Fruit fly (Drosophila melanogaster) whole organism, embryonic: ENCODE data around the gene ND-SGDH.

Source experiments
- Atf6 ChIP-seq: fragments of 200-800 bp; sonication (Bioruptor generic); IDR thresholded peaks from 2 replicates; pipeline ENCODE4 v1.3.6; 2022; ENCODE audit warnings: missing biosample characterization, missing genetic modification characterization
- C15 ChIP-seq: fragments of 200-800 bp; sonication (Bioruptor generic); IDR thresholded peaks from 3 replicates; pipeline ENCODE4 v1.3.6; 2022; ENCODE audit warnings: missing biosample characterization, missing genetic modification characterization
- CG10321 ChIP-seq: fragments of 200-800 bp; sonication (Bioruptor generic); IDR thresholded peaks from 2 replicates; pipeline ENCODE4 v1.3.6; 2022; ENCODE audit warnings: missing biosample characterization, missing genetic modification characterization
- CG11398 ChIP-seq: fragments of 200-800 bp; sonication (Bioruptor generic); optimal IDR thresholded peaks from 2 replicates; lab custom pipeline; 2016; ENCODE audit warnings: missing biosample characterization, missing genetic modification characterization
- CG11504 ChIP-seq: fragments of 200-800 bp; sonication (Bioruptor generic); optimal IDR thresholded peaks from 3 replicates; lab custom pipeline; 2019; ENCODE audit warnings: missing biosample characterization, mild to moderate bottlenecking, missing genetic modification characterization, moderate library complexity
- CG15269 ChIP-seq: fragments of 200-800 bp; sonication (Bioruptor generic); optimal IDR thresholded peaks from 2 replicates; lab custom pipeline; 2018; ENCODE audit warnings: missing biosample characterization, mild to moderate bottlenecking, missing genetic modification characterization, moderate library complexity
- CG1603 ChIP-seq: fragments of 200-800 bp; sonication (Bioruptor generic); optimal IDR thresholded peaks from 2 replicates; lab custom pipeline; 2019; ENCODE audit warnings: missing biosample characterization, mild to moderate bottlenecking, missing genetic modification characterization, moderate library complexity
- CG17328 ChIP-seq: fragments of 200-800 bp; sonication (Bioruptor generic); IDR thresholded peaks from 2 replicates; pipeline ENCODE4 v1.3.6; 2022; ENCODE audit warnings: missing biosample characterization, missing genetic modification characterization
- CG18262 ChIP-seq: fragments of 200-800 bp; optimal IDR thresholded peaks from 3 replicates; lab custom pipeline; 2019; ENCODE audit warnings: missing biosample characterization, mild to moderate bottlenecking, missing genetic modification characterization, moderate library complexity
- CG2202 ChIP-seq: fragments of 200-800 bp; sonication (Bioruptor generic); optimal IDR thresholded peaks from 2 replicates; lab custom pipeline; 2018; ENCODE audit warnings: missing biosample characterization, mild to moderate bottlenecking, missing genetic modification characterization
- CG2875 ChIP-seq: fragments of 200-800 bp; sonication (Bioruptor generic); optimal IDR thresholded peaks from 2 replicates; lab custom pipeline; 2017; ENCODE audit warnings: missing biosample characterization, mild to moderate bottlenecking, missing genetic modification characterization, missing genetic modification reagents
- CG30403 ChIP-seq: fragments of 200-800 bp; sonication (Bioruptor generic); optimal IDR thresholded peaks from 3 replicates; lab custom pipeline; 2016; ENCODE audit warnings: missing biosample characterization, missing genetic modification characterization
- CG3281 ChIP-seq: fragments of 200-800 bp; sonication (Bioruptor generic); optimal IDR thresholded peaks from 3 replicates; lab custom pipeline; 2017; ENCODE audit warnings: missing biosample characterization, mild to moderate bottlenecking, missing genetic modification characterization
- CG3995 ChIP-seq: fragments of 200-800 bp; sonication (Bioruptor generic); optimal IDR thresholded peaks from 3 replicates; lab custom pipeline; 2016; ENCODE audit warnings: missing biosample characterization, missing genetic modification characterization
- CG4820 ChIP-seq: fragments of 200-800 bp; sonication (Bioruptor generic); optimal IDR thresholded peaks from 3 replicates; lab custom pipeline; 2016; ENCODE audit warnings: missing biosample characterization, missing genetic modification characterization
- CG6654 ChIP-seq: fragments of 200-800 bp; sonication (Bioruptor generic); optimal IDR thresholded peaks from 2 replicates; lab custom pipeline; 2017; ENCODE audit warnings: missing biosample characterization, mild to moderate bottlenecking, missing genetic modification characterization
- CG7839 ChIP-seq: fragments of 200-800 bp; sonication (Bioruptor generic); optimal IDR thresholded peaks from 3 replicates; lab custom pipeline; 2018; ENCODE audit warnings: missing biosample characterization, mild to moderate bottlenecking, missing genetic modification characterization, moderate library complexity
- CG8359 ChIP-seq: fragments of 200-800 bp; sonication (Bioruptor generic); optimal IDR thresholded peaks from 2 replicates; lab custom pipeline; 2017; ENCODE audit warnings: missing biosample characterization, mild to moderate bottlenecking, missing genetic modification characterization, borderline replicate concordance
- CG8944 ChIP-seq: fragments of 200-800 bp; sonication (Bioruptor generic); optimal IDR thresholded peaks from 3 replicates; lab custom pipeline; 2016; ENCODE audit warnings: missing biosample characterization, missing genetic modification characterization
- CG9727 ChIP-seq: fragments of 200-800 bp; sonication (Bioruptor generic); optimal IDR thresholded peaks from 3 replicates; lab custom pipeline; 2017; ENCODE audit warnings: missing biosample characterization, mild to moderate bottlenecking, missing genetic modification characterization
- D19A ChIP-seq: fragments of 200-800 bp; optimal IDR thresholded peaks from 3 replicates; lab custom pipeline; 2019; ENCODE audit warnings: missing biosample characterization, mild to moderate bottlenecking, missing genetic modification characterization, moderate library complexity
- Deaf1 ChIP-seq: fragments of 200-800 bp; optimal IDR thresholded peaks from 3 replicates; lab custom pipeline; 2019; ENCODE audit warnings: missing biosample characterization, mild to moderate bottlenecking, missing genetic modification characterization, moderate library complexity
- Doc2 ChIP-seq: fragments of 200-800 bp; sonication (Bioruptor generic); IDR thresholded peaks from 2 replicates; pipeline ENCODE4 v1.3.6; 2022; ENCODE audit warnings: missing biosample characterization, missing genetic modification characterization
- Fer1 ChIP-seq: fragments of 200-800 bp; sonication (Bioruptor generic); optimal IDR thresholded peaks from 2 replicates; lab custom pipeline; 2017; ENCODE audit warnings: missing biosample characterization, mild to moderate bottlenecking, missing genetic modification characterization
- Hr3 ChIP-seq: fragments of 200-800 bp; sonication (Bioruptor generic); optimal IDR thresholded peaks from 3 replicates; lab custom pipeline; 2016; ENCODE audit warnings: missing biosample characterization, missing genetic modification characterization
- Hsf ChIP-seq: fragments of 200-800 bp; sonication (Bioruptor generic); optimal IDR thresholded peaks from 3 replicates; lab custom pipeline; 2016; ENCODE audit warnings: missing biosample characterization, missing genetic modification characterization
- Lim3 ChIP-seq: fragments of 200-800 bp; sonication (Bioruptor generic); IDR thresholded peaks from 2 replicates; pipeline ENCODE4 v1.3.6; 2022; ENCODE audit warnings: missing biosample characterization, missing genetic modification characterization
- Neu2 ChIP-seq: fragments of 200-800 bp; sonication (Bioruptor generic); optimal IDR thresholded peaks from 3 replicates; lab custom pipeline; 2016; ENCODE audit warnings: missing biosample characterization, missing genetic modification characterization, borderline replicate concordance
- Xbp1 ChIP-seq: fragments of 200-800 bp; sonication (Bioruptor generic); optimal IDR thresholded peaks from 3 replicates; lab custom pipeline; 2016; ENCODE audit warnings: missing biosample characterization, mild to moderate bottlenecking, missing genetic modification characterization
- corto ChIP-seq: fragments of 200-800 bp; sonication (Bioruptor generic); optimal IDR thresholded peaks from 2 replicates; lab custom pipeline; 2016; ENCODE audit warnings: missing biosample characterization, mild to moderate bottlenecking, missing genetic modification characterization, moderate library complexity
- dysf ChIP-seq: fragments of 200-800 bp; sonication (Bioruptor generic); IDR thresholded peaks from 3 replicates; pipeline ENCODE4 v1.3.6; 2022; ENCODE audit warnings: missing biosample characterization, missing genetic modification characterization
- eyg ChIP-seq: fragments of 200-800 bp; sonication (Bioruptor generic); optimal IDR thresholded peaks from 3 replicates; lab custom pipeline; 2016; ENCODE audit warnings: missing biosample characterization, missing genetic modification characterization
- fru ChIP-seq: fragments of >200 bp; optimal IDR thresholded peaks from 2 replicates; lab custom pipeline; 2017
- gce ChIP-seq: fragments of 200-800 bp; sonication (Bioruptor generic); IDR thresholded peaks from 3 replicates; pipeline ENCODE4 v1.3.6; 2022; ENCODE audit warnings: missing biosample characterization, missing genetic modification characterization
- gcm2 ChIP-seq: fragments of 200-800 bp; sonication (Bioruptor generic); optimal IDR thresholded peaks from 2 replicates; lab custom pipeline; 2016; ENCODE audit warnings: missing biosample characterization, missing genetic modification characterization
- inv ChIP-seq: fragments of 200-800 bp; sonication (Bioruptor generic); IDR thresholded peaks from 2 replicates; pipeline ENCODE4 v1.3.6; 2022; ENCODE audit warnings: missing biosample characterization, missing genetic modification characterization; ENCODE audit not compliant: partially characterized antibody
- lola ChIP-seq, 3 experiments: fragments of >200 bp in 2 of 3; fragments of 200-800 bp in 1 of 3; sonication (Bioruptor generic) in 1 of 3; optimal IDR thresholded peaks; 2 replicates each; lab custom pipeline; 2017 to 2019; ENCODE audit warnings: missing biosample characterization in 3 of 3, missing genetic modification characterization in 3 of 3, mild to moderate bottlenecking in 1 of 3, moderate library complexity in 1 of 3
- nerfin-2 ChIP-seq: fragments of 200-800 bp; sonication (Bioruptor generic); IDR thresholded peaks from 2 replicates; pipeline ENCODE4 v1.3.6; 2022; ENCODE audit warnings: missing biosample characterization, missing genetic modification characterization; ENCODE audit not compliant: partially characterized antibody
- nom ChIP-seq: fragments of 200-800 bp; sonication (Bioruptor generic); optimal IDR thresholded peaks from 2 replicates; lab custom pipeline; 2017; ENCODE audit warnings: missing biosample characterization, missing genetic modification characterization, mild to moderate bottlenecking, moderate library complexity, missing genetic modification reagents
- odd ChIP-seq: fragments of 200-800 bp; sonication (Bioruptor generic); optimal IDR thresholded peaks from 2 replicates; lab custom pipeline; 2017; ENCODE audit warnings: missing biosample characterization, mild to moderate bottlenecking, missing genetic modification characterization
- seq ChIP-seq: fragments of 200-800 bp; sonication (Bioruptor generic); IDR thresholded peaks from 2 replicates; pipeline ENCODE4 v1.3.6; 2022; ENCODE audit warnings: missing biosample characterization, missing genetic modification characterization
- sim ChIP-seq: fragments of 200-800 bp; sonication (Bioruptor generic); IDR thresholded peaks from 2 replicates; pipeline ENCODE4 v1.3.6; 2022; ENCODE audit warnings: missing biosample characterization, missing genetic modification characterization
- sima ChIP-seq: fragments of 200-800 bp; sonication (Bioruptor generic); optimal IDR thresholded peaks from 2 replicates; lab custom pipeline; 2016; ENCODE audit warnings: missing biosample characterization, missing genetic modification characterization
- sna ChIP-seq: fragments of 200-800 bp; sonication (Bioruptor generic); IDR thresholded peaks from 2 replicates; pipeline ENCODE4 v1.3.6; 2022; ENCODE audit warnings: missing biosample characterization, missing genetic modification characterization; ENCODE audit not compliant: partially characterized antibody
- so ChIP-seq: fragments of 200-800 bp; sonication (Bioruptor generic); IDR thresholded peaks from 3 replicates; pipeline ENCODE4 v1.3.6; 2022; ENCODE audit warnings: missing biosample characterization, missing genetic modification characterization
- sr ChIP-seq: fragments of 200-800 bp; sonication (Bioruptor generic); IDR thresholded peaks from 3 replicates; pipeline ENCODE4 v1.3.6; 2022; ENCODE audit warnings: missing biosample characterization, missing genetic modification characterization
- sug ChIP-seq: fragments of 200-800 bp; optimal IDR thresholded peaks from 2 replicates; lab custom pipeline; 2019; ENCODE audit warnings: missing biosample characterization, mild to moderate bottlenecking, missing genetic modification characterization, moderate library complexity
- toy ChIP-seq: fragments of 200-800 bp; sonication (Bioruptor generic); IDR thresholded peaks from 2 replicates; pipeline ENCODE4 v1.3.6; 2022; ENCODE audit warnings: missing biosample characterization, missing genetic modification characterization
- wdn ChIP-seq: fragments of 200-800 bp; sonication (Bioruptor generic); IDR thresholded peaks from 2 replicates; pipeline ENCODE4 v1.3.6; 2022; ENCODE audit warnings: missing biosample characterization, missing genetic modification characterization
- yki ChIP-seq: fragments of >200 bp; optimal IDR thresholded peaks from 3 replicates; lab custom pipeline; 2018

ND-SGDH gene

dm6 chr3L:12096799-12097662, 41.4 kb downstream of the ND-SGDH start (continued):
- TF ChIP-seq Hr3, result peak; percentile 15
- no peak for TF ChIP-seq Hsf (GFP tag; lab: Kevin White, UChicago)
- no peak for TF ChIP-seq sr
- no peak for TF ChIP-seq Lim3 (GFP tag; lab: Robert Waterston, UW)
- peak; percentile 14 for TF ChIP-seq CG15269 (tag; lab: Kevin White, UChicago)
- TF ChIP-seq CG2875 (GFP tag; lab: Kevin White, UChicago), result no peak
- TF ChIP-seq gce (GFP tag; lab: Robert Waterston, UW), result no peak
- TF ChIP-seq fru (lab: Kevin White, UChicago), result no peak
- TF ChIP-seq Fer1 (GFP tag; lab: Kevin White, UChicago), result no peak
- no peak for TF ChIP-seq C15 (GFP tag; lab: Robert Waterston, UW)
- TF ChIP-seq CG17328 (GFP tag; lab: Robert Waterston, UW), result peak; percentile 42; the same call in 1 of the 2 replicates
- no peak for TF ChIP-seq so (GFP tag; lab: Robert Waterston, UW)
- no peak for TF ChIP-seq corto
- peak; percentile 26; the same call in 1 of the 2 replicates for TF ChIP-seq Atf6
- TF ChIP-seq CG9727 (GFP tag; lab: Kevin White, UChicago), result peak; percentile 58
- no peak for TF ChIP-seq CG3281 (GFP tag; lab: Kevin White, UChicago)
- TF ChIP-seq CG11398 (GFP tag; lab: Kevin White, UChicago), result no peak
- TF ChIP-seq Neu2 (GFP tag; lab: Kevin White, UChicago), result no peak
- TF ChIP-seq Xbp1 (GFP tag; lab: Kevin White, UChicago), result peak; percentile 43
- no peak for TF ChIP-seq sug (tag; lab: Kevin White, UChicago)
- no peak for TF ChIP-seq CG8944
- no peak for TF ChIP-seq CG2202 (tag; lab: Kevin White, UChicago)
- no peak for TF ChIP-seq gcm2
- TF ChIP-seq toy (GFP tag; lab: Robert Waterston, UW), result no peak
- peak; percentile 24 for TF ChIP-seq CG30403
- TF ChIP-seq CG4820 (GFP tag; lab: Kevin White, UChicago), result no peak
- peak; percentile 62 for TF ChIP-seq CG11504 (tag; lab: Kevin White, UChicago)
- TF ChIP-seq dysf, result 0 out of 3 replicates have a peak, but pooled peaks have one; percentile 44
- no peak for TF ChIP-seq sima (GFP tag; lab: Kevin White, UChicago)
- TF ChIP-seq seq, result no peak
- TF ChIP-seq CG8359 (GFP tag; lab: Kevin White, UChicago), result no peak
- TF ChIP-seq CG7839, result peak; percentile 24
- no peak for TF ChIP-seq Doc2 (GFP tag; lab: Robert Waterston, UW)
- no peak for TF ChIP-seq odd
- no peak for TF ChIP-seq Deaf1
- TF ChIP-seq eyg, result no peak
- no peak for TF ChIP-seq CG1603 (tag; lab: Kevin White, UChicago)
- TF ChIP-seq inv (GFP tag; lab: Robert Waterston, UW), result no peak
- TF ChIP-seq CG10321, result no peak
- TF ChIP-seq sna (GFP tag; lab: Robert Waterston, UW), result no peak
- TF ChIP-seq CG6654 (GFP tag; lab: Kevin White, UChicago), result no peak
- TF ChIP-seq D19A, result no peak
- TF ChIP-seq nerfin-2 (GFP tag; lab: Robert Waterston, UW), result no peak
- TF ChIP-seq lola (GFP tag; optimal IDR thresholded peaks at IDR 0.05; lab: Kevin White, UChicago), result peak in 1 of 3 experiments; percentile 25
- no peak for TF ChIP-seq CG3995 (GFP tag; lab: Kevin White, UChicago)
- TF ChIP-seq yki (lab: Kevin White, UChicago), result no peak
- TF ChIP-seq CG18262 (tag; lab: Kevin White, UChicago), result peak; percentile 43
- TF ChIP-seq nom, result peak; percentile 49
- no peak for TF ChIP-seq wdn
- no peak for TF ChIP-seq sim
